Worm (Caenorhabditis elegans) whole organism, L2 larva: ENCODE measurements around the gene fbxc-51.

Source experiments
- aly-2 ChIP-seq: fragments of 150-350 bp; optimal IDR thresholded peaks from 2 replicates; lab custom pipeline; 2014; ENCODE audit warnings: missing biosample characterization, missing genetic modification characterization
- ama-1 ChIP-seq: fragments of 150-350 bp; optimal IDR thresholded peaks from 2 replicates; lab custom pipeline; 2018; ENCODE audit warnings: inconsistent platforms
- blmp-1 ChIP-seq: sonication (generic microtip); optimal IDR thresholded peaks from 2 replicates; lab custom pipeline; 2017; ENCODE audit warnings: missing genetic modification characterization, mild to moderate bottlenecking, missing compliant biosample characterization, antibody characterized with exemption, moderate library complexity; ENCODE audit not compliant: insufficient read depth
- elt-3 ChIP-seq: sonication (generic microtip); optimal IDR thresholded peaks from 2 replicates; lab custom pipeline; 2017; ENCODE audit warnings: missing biosample characterization, missing genetic modification characterization
- lin-39 ChIP-seq: fragments of 150-350 bp; optimal IDR thresholded peaks from 2 replicates; lab custom pipeline; 2014; ENCODE audit warnings: missing biosample characterization, missing genetic modification reagents, missing genetic modification characterization
- mab-5 ChIP-seq: fragments of 150-350 bp; optimal IDR thresholded peaks from 2 replicates; lab custom pipeline; 2014; ENCODE audit warnings: missing biosample characterization, missing genetic modification characterization
- nhr-237 ChIP-seq: fragments of 150-350 bp; optimal IDR thresholded peaks from 2 replicates; lab custom pipeline; 2014; ENCODE audit warnings: missing biosample characterization, missing genetic modification characterization

DNA sequence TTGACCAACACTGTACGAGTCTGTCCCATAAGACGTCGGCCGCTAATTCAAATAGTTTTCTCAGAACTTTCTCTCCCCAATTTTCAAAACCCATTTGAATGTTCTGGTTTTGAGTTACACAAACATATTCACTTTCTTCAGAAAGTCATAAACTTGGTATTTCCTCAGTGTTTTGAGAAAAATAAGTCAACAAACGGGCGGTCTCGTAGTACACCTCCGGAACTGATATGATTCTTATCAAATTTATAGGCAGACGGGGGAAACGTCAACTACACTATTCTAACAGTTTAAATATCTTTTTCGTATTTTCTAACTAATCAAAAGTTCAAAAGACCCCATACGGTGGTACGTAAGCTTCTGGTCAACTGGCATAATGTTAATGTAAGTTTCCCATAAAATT, 15.6 kb downstream of the fbxc-51 start:
- TF ChIP-seq elt-3 (tag; lab: Kevin White, UChicago) = no peak
- TF ChIP-seq lin-39 = no peak
- no peak for TF ChIP-seq mab-5 (tag; lab: Kevin White, UChicago)
- no peak for TF ChIP-seq blmp-1 (tag; lab: Kevin White, UChicago)
- TF ChIP-seq nhr-237 (tag; lab: Kevin White, UChicago) = no peak
- TF ChIP-seq aly-2 (tag; lab: Kevin White, UChicago) = no peak
- no peak for TF ChIP-seq ama-1 (lab: Kevin White, UChicago)
